Fruit fly (Drosophila melanogaster): ENCODE data around the gene CG2150.

The CG2150 gene

DNA sequence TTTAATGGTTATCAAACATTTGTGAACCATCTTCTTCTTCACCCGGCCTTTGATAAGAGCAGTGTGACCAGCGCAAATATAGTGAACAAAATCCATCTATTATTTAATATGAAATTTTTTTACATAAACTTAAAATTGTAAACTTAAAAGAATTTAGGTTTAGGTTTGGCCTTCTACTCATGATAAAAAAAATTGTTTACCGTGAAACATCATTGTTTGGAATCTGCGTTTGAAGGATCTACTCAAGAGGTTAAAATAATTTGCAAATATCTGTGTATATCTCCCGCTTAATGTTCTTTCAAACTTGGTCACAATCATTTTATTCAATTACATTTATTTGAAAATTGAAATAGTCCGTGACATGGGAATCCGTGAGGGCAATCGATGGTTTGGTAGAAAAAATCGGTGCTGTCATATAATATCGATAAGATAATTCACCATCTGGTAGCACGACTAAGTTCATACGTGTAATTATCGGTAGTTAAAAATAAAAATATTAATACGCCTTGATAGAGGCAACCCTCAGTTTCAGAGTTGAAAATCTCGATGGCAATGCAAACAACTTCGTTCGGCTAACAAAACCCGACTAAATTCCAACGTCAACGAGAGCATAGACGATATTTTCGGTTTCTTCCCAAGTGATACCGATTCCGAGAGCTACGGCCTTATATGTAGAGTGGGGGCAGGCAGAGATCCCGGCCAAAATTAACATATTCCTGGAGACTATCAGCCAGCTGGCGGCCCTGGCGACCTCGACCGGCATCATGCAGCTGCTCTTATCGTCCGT, 7.4 kb upstream of the CG2150 start, which contains the start of the genes betaGlu and sip3 (continued):
- TF ChIP-seq CG12942 (GFP tag; optimal IDR thresholded peaks at IDR 0.05) (no peak), sr (GFP tag; IDR thresholded peaks at IDR 0.05) (no peak), Lhr (GFP tag; optimal IDR thresholded peaks at IDR 0.05) (no peak), crc (GFP tag; optimal IDR thresholded peaks at IDR 0.05) (no peak), pita (GFP tag; optimal IDR thresholded peaks at IDR 0.05) (no peak), NFAT (GFP tag; IDR thresholded peaks at IDR 0.05) (no peak), peb (GFP tag; IDR thresholded peaks at IDR 0.05) (no peak), sqz (GFP tag; optimal IDR thresholded peaks at IDR 0.05) (no peak), pfk (GFP tag; optimal IDR thresholded peaks at IDR 0.05) (no peak), Sox102F (GFP tag; optimal IDR thresholded peaks at IDR 0.05) (no peak), CG17612 (GFP tag; IDR thresholded peaks at IDR 0.05) (no peak), bsh (GFP tag; optimal IDR thresholded peaks at IDR 0.05) (no peak), CG6272 (GFP tag; IDR thresholded peaks at IDR 0.05) (no peak), kni (GFP tag; optimal IDR thresholded peaks at IDR 0.05) (no peak), Aef1 (GFP tag; IDR thresholded peaks at IDR 0.05) (no peak), CG15073 (GFP tag; optimal IDR thresholded peaks at IDR 0.05) (no peak), bcd (GFP tag; optimal IDR thresholded peaks at IDR 0.05) (no peak), Doc2 (GFP tag; IDR thresholded peaks at IDR 0.05) (no peak), stwl (tag; optimal IDR thresholded peaks at IDR 0.05) (peak; percentile 49), CG3838 (GFP tag; optimal IDR thresholded peaks at IDR 0.05) (no peak), grau (tag; optimal IDR thresholded peaks at IDR 0.05) (peak; percentile 25), pho (GFP tag; optimal IDR thresholded peaks at IDR 0.05) (peak; percentile 14), CG12391 (tag; optimal IDR thresholded peaks at IDR 0.05) (peak; percentile 65), CG32532 (GFP tag; IDR thresholded peaks at IDR 0.05) (no peak), sd (tag; optimal IDR thresholded peaks at IDR 0.05) (no peak), ham (GFP tag; IDR thresholded peaks at IDR 0.05) (no peak), Bteb2 (GFP tag; optimal IDR thresholded peaks at IDR 0.05) (no peak), eve (GFP tag; optimal IDR thresholded peaks at IDR 0.05) (no peak), CG10565 (GFP tag; optimal IDR thresholded peaks at IDR 0.05) (no peak), CG17361 (GFP tag; IDR thresholded peaks at IDR 0.05) (peak; percentile 75; the same call in 2 of the 3 replicates), Mrtf (GFP tag; IDR thresholded peaks at IDR 0.05) (no peak), Dip3 (GFP tag; optimal IDR thresholded peaks at IDR 0.05) (no peak), CG7786 (GFP tag; optimal IDR thresholded peaks at IDR 0.05) (no peak), CG12744 (GFP tag; optimal IDR thresholded peaks at IDR 0.05) (peak; percentile 27), MESR4 (GFP tag; optimal IDR thresholded peaks at IDR 0.05) (peak; percentile 61), YL-1 (GFP tag; optimal IDR thresholded peaks at IDR 0.05) (peak; percentile 73), CG16815 (GFP tag; optimal IDR thresholded peaks at IDR 0.05) (no peak), dmrt11E (tag; optimal IDR thresholded peaks at IDR 0.05) (peak; percentile 21), CG11723 (GFP tag; optimal IDR thresholded peaks at IDR 0.05) (no peak), BtbVII (GFP tag; optimal IDR thresholded peaks at IDR 0.05) (no peak), CG17186 (GFP tag; optimal IDR thresholded peaks at IDR 0.05) (peak; percentile 55), Side (GFP tag; optimal IDR thresholded peaks at IDR 0.05) (no peak), az2 (GFP tag; optimal IDR thresholded peaks at IDR 0.05) (no peak), ERR (GFP tag; optimal IDR thresholded peaks at IDR 0.05) (no peak), Dad (GFP tag; optimal IDR thresholded peaks at IDR 0.05) (no peak)

All from whole organism, embryonic.